Worm (Caenorhabditis elegans): ENCODE results near the gene unc-4.

DNA sequence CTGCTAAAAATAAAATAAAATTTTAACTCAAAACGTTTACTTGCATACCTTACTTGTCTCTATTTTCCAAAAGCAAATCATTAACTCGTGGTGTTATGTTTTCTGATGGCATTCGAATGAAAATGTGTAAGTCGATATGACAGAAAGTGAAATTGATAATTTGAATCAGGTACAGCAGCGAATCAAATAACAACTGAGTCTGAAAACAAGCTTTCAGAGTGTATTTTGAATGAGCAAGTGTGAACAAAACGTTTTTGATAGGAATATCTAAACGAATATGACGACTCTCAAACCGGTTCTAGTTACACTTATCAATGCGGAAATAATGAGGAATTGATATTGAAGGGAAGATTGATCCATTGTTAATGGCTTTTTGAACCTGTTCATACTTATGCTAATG is 29.1 kb downstream of the unc-4 start, which contains the start of gene chil-7:
- TF ChIP-seq cey-2 (tag; optimal IDR thresholded peaks at IDR 0.05; ENCODE audit: borderline replicate concordance, insufficient read depth) (no peak), nhr-10 (tag; optimal IDR thresholded peaks at IDR 0.05) (no peak), snpc-4 (tag; optimal IDR thresholded peaks at IDR 0.05) (no peak), zfp-2 (tag; optimal IDR thresholded peaks at IDR 0.05) (no peak), nhr-11 (tag; optimal IDR thresholded peaks at IDR 0.05) (no peak), ztf-11 (tag; optimal IDR thresholded peaks at IDR 0.05) (no peak), unc-62 (GFP tag; optimal IDR thresholded peaks at IDR 0.05 in 1 of 2) (peak in 1 of 2 experiments; percentile 97), unc-62 (tag; optimal IDR thresholded peaks at IDR 0.05) (no peak), attf-4 (tag; optimal IDR thresholded peaks at IDR 0.05) (no peak), unc-39 (tag; optimal IDR thresholded peaks at IDR 0.05) (no peak), lin-39 (tag; optimal IDR thresholded peaks at IDR 0.05) (no peak), lin-38 (GFP tag; IDR thresholded peaks at IDR 0.05) (no peak), lin-15B (tag; optimal IDR thresholded peaks at IDR 0.05) (no peak), F26F4.8 (GFP tag; conservative IDR thresholded peaks at IDR 0.05) (no peak)

Measured in whole organism, L4 larva.